Fruit fly (Drosophila melanogaster): ENCODE results near the gene CG12877.

- TF ChIP-seq CG8478 (optimal IDR thresholded peaks at IDR 0.05) (no peak), CTCF (optimal IDR thresholded peaks at IDR 0.05) (no peak)
These were observed 29.6 kb downstream of the CG12877 start, which contains the start of gene Ets98B for dm6 chr3R:27736367-27737005.

Data from S2 (cell line).